Fruit fly (Drosophila melanogaster) whole organism, pupa: ENCODE results near the gene CG13311.

ENCODE experiments used
- CG10348 ChIP-seq: fragments of 200-800 bp; sonication (Bioruptor generic); IDR thresholded peaks from 2 replicates; pipeline ENCODE4 v1.3.6; 2022; ENCODE audit warnings: missing biosample characterization, missing genetic modification characterization
- CG12605 ChIP-seq: fragments of 200-800 bp; sonication (Bioruptor generic); IDR thresholded peaks from 2 replicates; pipeline ENCODE4 v1.3.6; 2022; ENCODE audit warnings: missing biosample characterization, missing genetic modification characterization
- CG13204 ChIP-seq: fragments of 200-800 bp; sonication (Bioruptor generic); optimal IDR thresholded peaks from 2 replicates; lab custom pipeline; 2018; ENCODE audit warnings: missing biosample characterization, mild to moderate bottlenecking, missing genetic modification characterization, moderate library complexity
- CG14655 ChIP-seq: fragments of 200-800 bp; sonication (Bioruptor generic); optimal IDR thresholded peaks from 3 replicates; lab custom pipeline; 2017; ENCODE audit warnings: mild to moderate bottlenecking, missing biosample characterization, missing genetic modification reagents, missing genetic modification characterization
- CG15710 ChIP-seq: fragments of 200-800 bp; sonication (Bioruptor generic); optimal IDR thresholded peaks from 2 replicates; lab custom pipeline; 2018; ENCODE audit warnings: missing biosample characterization, mild to moderate bottlenecking, missing genetic modification characterization, moderate library complexity
- CG17806 ChIP-seq: fragments of 200-800 bp; sonication (Bioruptor generic); optimal IDR thresholded peaks from 2 replicates; lab custom pipeline; 2018; ENCODE audit warnings: missing biosample characterization, mild to moderate bottlenecking, missing genetic modification characterization, moderate library complexity
- CG32121 ChIP-seq: fragments of 200-800 bp; sonication (Bioruptor generic); IDR thresholded peaks from 2 replicates; pipeline ENCODE4 v1.3.6; 2022; ENCODE audit warnings: missing biosample characterization, missing genetic modification characterization
- CG34367 ChIP-seq: fragments of 200-800 bp; sonication (Bioruptor generic); optimal IDR thresholded peaks from 2 replicates; lab custom pipeline; 2018; ENCODE audit warnings: missing biosample characterization, mild to moderate bottlenecking, missing genetic modification characterization
- CG4496 ChIP-seq: fragments of 200-800 bp; sonication (Bioruptor generic); IDR thresholded peaks from 3 replicates; pipeline ENCODE4 v1.3.6; 2022; ENCODE audit warnings: missing biosample characterization, missing genetic modification characterization
- CG8159 ChIP-seq: fragments of 200-800 bp; sonication (Bioruptor generic); optimal IDR thresholded peaks from 3 replicates; lab custom pipeline; 2018; ENCODE audit warnings: missing biosample characterization, mild to moderate bottlenecking, missing genetic modification characterization, moderate library complexity
- CG8301 ChIP-seq: fragments of 200-800 bp; sonication (Bioruptor generic); optimal IDR thresholded peaks from 2 replicates; lab custom pipeline; 2018; ENCODE audit warnings: missing biosample characterization, mild to moderate bottlenecking, missing genetic modification characterization
- CG9948 ChIP-seq: fragments of 200-800 bp; sonication (Bioruptor generic); optimal IDR thresholded peaks from 2 replicates; lab custom pipeline; 2018; ENCODE audit warnings: missing biosample characterization, mild to moderate bottlenecking, missing genetic modification characterization, moderate library complexity
- D1 ChIP-seq: fragments of 200-800 bp; sonication (Bioruptor generic); optimal IDR thresholded peaks from 2 replicates; lab custom pipeline; 2018; ENCODE audit warnings: missing biosample characterization, mild to moderate bottlenecking, missing genetic modification characterization, moderate library complexity
- EcR ChIP-seq: fragments of 200-800 bp; sonication (Bioruptor generic); optimal IDR thresholded peaks from 3 replicates; lab custom pipeline; 2019; ENCODE audit warnings: missing biosample characterization, missing genetic modification characterization, mild to moderate bottlenecking, moderate library complexity, missing genetic modification reagents
- Ets98B ChIP-seq: fragments of 200-800 bp; sonication (Bioruptor generic); IDR thresholded peaks from 2 replicates; pipeline ENCODE4 v1.3.6; 2022; ENCODE audit warnings: missing biosample characterization, missing genetic modification characterization
- Pif1A ChIP-seq: fragments of 200-800 bp; sonication (Bioruptor generic); optimal IDR thresholded peaks from 3 replicates; lab custom pipeline; 2016; ENCODE audit warnings: missing biosample characterization, missing genetic modification characterization
- Pif1B ChIP-seq: fragments of 200-800 bp; sonication (Bioruptor generic); optimal IDR thresholded peaks from 3 replicates; lab custom pipeline; 2016; ENCODE audit warnings: missing biosample characterization, missing genetic modification characterization
- Snoo ChIP-seq: fragments of 200-800 bp; sonication (Bioruptor generic); optimal IDR thresholded peaks from 3 replicates; lab custom pipeline; 2017; ENCODE audit warnings: missing biosample characterization, mild to moderate bottlenecking, missing genetic modification characterization, inconsistent platforms
- fd96Ca ChIP-seq: fragments of 200-800 bp; sonication (Bioruptor generic); IDR thresholded peaks from 3 replicates; pipeline ENCODE4 v1.3.6; 2022; ENCODE audit warnings: missing biosample characterization, missing genetic modification characterization
- gl ChIP-seq: fragments of 200-800 bp; sonication (Bioruptor generic); optimal IDR thresholded peaks from 2 replicates; lab custom pipeline; 2018; ENCODE audit warnings: missing biosample characterization, mild to moderate bottlenecking, missing genetic modification characterization
- rn ChIP-seq: fragments of 200-800 bp; sonication (Bioruptor generic); IDR thresholded peaks from 2 replicates; pipeline ENCODE4 v1.3.6; 2022; ENCODE audit warnings: missing biosample characterization, missing genetic modification characterization

CG13311 gene

dm6 chr3L:8839563-8840425 lies 37.8 kb upstream of the CG13311 start:
- TF ChIP-seq rn (GFP tag; lab: Robert Waterston, UW) (no peak), Pif1A (peak; percentile 69), Pif1B (GFP tag; lab: Kevin White, UChicago) (peak; percentile 75), EcR (GFP tag; lab: Kevin White, UChicago) (peak; percentile 48), CG13204 (GFP tag; lab: Kevin White, UChicago) (peak; percentile 41), CG12605 (GFP tag; lab: Robert Waterston, UW) (peak; percentile 12; the same call in 1 of the 2 replicates), CG14655 (peak; percentile 83), D1 (peak; percentile 21), CG9948 (tag; lab: Kevin White, UChicago) (peak; percentile 65), CG15710 (tag; lab: Kevin White, UChicago) (peak; percentile 66), gl (tag; lab: Kevin White, UChicago) (peak; percentile 46), CG8159 (tag; lab: Kevin White, UChicago) (peak; percentile 79), CG32121 (GFP tag; lab: Robert Waterston, UW) (no peak), CG4496 (peak; percentile 20; the same call in 1 of the 3 replicates), Ets98B (no peak), Snoo (tag; lab: Kevin White, UChicago) (peak; percentile 43), CG17806 (tag; lab: Kevin White, UChicago) (peak; percentile 70), CG8301 (peak; percentile 78), CG34367 (tag; lab: Kevin White, UChicago) (peak; percentile 47), CG10348 (GFP tag; lab: Robert Waterston, UW) (no peak)

dm6 chr3L:8839130-8839529 lies 37.2 kb upstream of the CG13311 start:
- TF ChIP-seq CG10348 (GFP tag; lab: Robert Waterston, UW) (no peak), fd96Ca (0 out of 3 replicates have a peak, but pooled peaks have one; percentile 10), rn (GFP tag; lab: Robert Waterston, UW) (no peak), CG13204 (GFP tag; lab: Kevin White, UChicago) (peak; percentile 60), CG8301 (no peak), EcR (GFP tag; lab: Kevin White, UChicago) (peak; percentile 92)

dm6 chr3L:8836162-8836561 lies 34.2 kb upstream of the CG13311 start, which contains the start of gene CG32026:
Gene CG32026 (plus strand): TSS chr3L:8836462.
- no peak for TF ChIP-seq CG14655
- TF ChIP-seq CG12605 (GFP tag; lab: Robert Waterston, UW) = no peak
- TF ChIP-seq CG8301 = no peak
- TF ChIP-seq CG34367 (tag; lab: Kevin White, UChicago) = no peak
- TF ChIP-seq EcR (GFP tag; lab: Kevin White, UChicago) = no peak
- no peak for TF ChIP-seq CG17806 (tag; lab: Kevin White, UChicago)
- TF ChIP-seq gl (tag; lab: Kevin White, UChicago) = no peak

- TF ChIP-seq Ets98B = no peak
- TF ChIP-seq Pif1A = no peak
- TF ChIP-seq CG8301 = no peak
- TF ChIP-seq CG10348 (GFP tag; lab: Robert Waterston, UW) = no peak
- TF ChIP-seq gl (tag; lab: Kevin White, UChicago) = no peak
- no peak for TF ChIP-seq CG32121 (GFP tag; lab: Robert Waterston, UW)
- no peak for TF ChIP-seq D1
- TF ChIP-seq fd96Ca = no peak
- TF ChIP-seq CG8159 (tag; lab: Kevin White, UChicago) = no peak
Measured at dm6 chr3L:8835441-8835840, 33.5 kb upstream of the CG13311 start.

dm6 chr3L:8834886-8835285 lies 32.9 kb upstream of the CG13311 start:
- TF ChIP-seq CG4496 (peak; percentile 23; the same call in 1 of the 3 replicates), CG8159 (tag; lab: Kevin White, UChicago) (no peak), CG17806 (tag; lab: Kevin White, UChicago) (no peak), Pif1B (GFP tag; lab: Kevin White, UChicago) (no peak), CG12605 (GFP tag; lab: Robert Waterston, UW) (no peak), CG8301 (no peak)

- TF ChIP-seq Pif1A = peak; percentile 40
- TF ChIP-seq rn (GFP tag; lab: Robert Waterston, UW) = no peak
- TF ChIP-seq CG4496 = 0 out of 3 replicates have a peak, but pooled peaks have one; percentile 19
- TF ChIP-seq CG17806 (tag; lab: Kevin White, UChicago) = peak; percentile 4
- no peak for TF ChIP-seq gl (tag; lab: Kevin White, UChicago)
Measured at dm6 chr3L:8834486-8834885, 32.5 kb upstream of the CG13311 start.

- TF ChIP-seq rn (GFP tag; lab: Robert Waterston, UW) (no peak), fd96Ca (no peak), CG14655 (no peak), CG32121 (GFP tag; lab: Robert Waterston, UW) (no peak), CG10348 (GFP tag; lab: Robert Waterston, UW) (no peak)
Measured at dm6 chr3L:8833467-8833802, 31.5 kb upstream of the CG13311 start.
